Worm (Caenorhabditis elegans): ENCODE measurements around the gene hil-4.

hil-4 gene

DNA sequence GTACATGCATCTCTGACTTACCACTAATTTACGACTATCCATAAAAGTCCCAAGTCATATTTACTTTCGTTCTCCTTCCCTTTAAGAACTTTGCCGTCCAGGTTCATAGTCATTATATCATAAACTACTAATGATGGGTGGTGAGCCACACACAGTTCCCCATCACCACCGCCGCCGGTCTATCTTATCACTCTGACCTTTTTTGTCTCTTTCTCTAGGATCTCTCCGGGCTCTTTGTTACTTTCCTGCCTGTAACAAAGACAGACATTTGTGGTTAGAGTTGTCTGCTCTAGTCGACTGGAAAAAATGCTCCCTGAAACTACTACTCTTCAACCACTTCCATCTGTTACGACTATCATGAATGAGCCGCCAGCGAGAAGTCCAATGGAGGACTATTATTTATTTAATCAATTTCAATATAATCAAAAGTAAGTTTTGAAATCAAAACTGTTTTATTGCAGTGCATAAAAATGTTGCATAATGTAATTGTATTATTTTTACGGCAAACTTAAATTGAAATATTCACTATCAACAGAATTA lies 16.4 kb downstream of the hil-4 start, which contains the start of gene elt-7:
elt-7 (plus strand) TSS at position 263 of the 540 bp plus-strand sequence.
- peak; percentile 54 for TF ChIP-seq pqm-1 (tag; optimal IDR thresholded peaks at IDR 0.05)
- no peak for TF ChIP-seq R02D3.7 (tag; optimal IDR thresholded peaks at IDR 0.05)
- no peak for TF ChIP-seq nhr-25 (tag; optimal IDR thresholded peaks at IDR 0.05)
- peak; percentile 71 for TF ChIP-seq elt-2 (tag; optimal IDR thresholded peaks at IDR 0.05)

DNA sequence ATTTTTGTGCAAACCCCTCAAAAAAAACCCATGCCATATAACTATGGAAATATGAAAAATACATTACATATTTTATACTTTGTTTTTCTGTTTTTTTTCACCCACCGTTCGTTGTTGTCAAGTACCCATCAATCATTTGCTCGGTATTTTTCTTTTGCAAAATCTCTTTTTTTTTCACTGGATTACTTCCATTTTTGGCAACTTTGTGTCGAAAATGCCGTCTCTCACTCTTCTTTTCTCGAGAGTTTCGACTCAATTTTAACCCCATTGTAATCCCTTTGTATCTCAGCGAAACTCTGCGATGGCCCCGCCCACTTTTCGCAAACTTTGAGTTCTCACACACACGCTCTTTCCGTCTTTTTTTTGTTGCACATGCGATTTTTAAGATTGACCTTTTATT lies 21.0 kb downstream of the hil-4 start:
- TF ChIP-seq ama-1 (optimal IDR thresholded peaks at IDR 0.05), result no peak
- peak; percentile 23 for TF ChIP-seq nfya-1 (tag; optimal IDR thresholded peaks at IDR 0.05; ENCODE audit: insufficient read depth)
- peak; percentile 38 for TF ChIP-seq lin-39 (tag; optimal IDR thresholded peaks at IDR 0.05)

DNA sequence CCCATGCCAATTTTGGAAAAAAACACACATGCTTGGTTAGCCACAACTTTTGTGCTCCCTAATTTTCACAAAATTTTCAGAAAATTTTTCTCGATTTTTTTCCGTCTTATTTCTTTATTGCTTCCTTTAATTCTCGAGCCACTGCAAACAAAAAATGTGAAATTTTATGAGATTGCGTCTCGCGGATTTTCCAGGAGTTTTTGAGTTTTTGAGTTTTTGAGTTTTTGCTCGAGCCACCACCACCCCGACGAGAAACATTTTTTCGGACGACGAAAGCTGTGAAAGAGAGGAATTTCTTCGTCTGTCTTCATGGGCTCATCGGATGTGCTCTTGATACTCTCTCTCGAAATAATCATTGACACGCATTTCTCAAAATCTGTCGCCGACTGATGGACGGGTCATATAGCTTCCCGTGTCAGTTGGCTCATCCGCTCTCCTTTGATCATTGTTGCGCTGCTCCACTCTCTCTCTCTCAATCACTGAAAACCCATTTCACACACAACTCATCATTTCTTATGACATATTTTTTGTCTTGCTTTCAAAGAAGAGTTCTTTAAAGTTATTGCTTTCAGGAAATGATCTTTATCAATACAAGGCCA lies 23.4 kb downstream of the hil-4 start, which contains the start of gene C18G1.1:
C18G1.1 (plus strand) TSS at position 573 of the 599 bp plus-strand sequence.
- TF ChIP-seq ceh-28 (tag; optimal IDR thresholded peaks at IDR 0.05) (no peak), egl-5 (tag; optimal IDR thresholded peaks at IDR 0.05) (peak; percentile 37)

DNA sequence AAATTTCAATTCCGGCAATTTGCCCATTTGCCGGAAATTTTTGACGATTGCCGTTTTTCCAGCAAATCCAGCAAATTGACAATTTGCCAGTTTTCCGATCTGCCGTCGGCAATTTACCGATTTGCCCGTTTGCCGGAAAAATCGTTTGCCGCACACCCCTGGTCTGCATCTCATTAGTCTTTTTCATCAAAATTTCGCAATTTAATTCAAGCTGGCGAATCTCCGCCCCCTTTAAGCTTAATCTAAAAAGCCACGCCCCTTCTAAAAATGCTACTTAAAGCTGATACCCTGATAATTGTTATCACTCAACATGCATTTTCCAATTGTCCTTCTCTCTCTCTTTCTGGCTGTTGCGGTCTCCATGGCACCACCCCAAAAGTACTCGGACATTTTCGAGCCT lies 29.2 kb downstream of the hil-4 start, which contains the start of gene Y60C6A.1:
Y60C6A.1 (plus strand) TSS at position 301 of the 400 bp plus-strand sequence.
- TF ChIP-seq zag-1 (tag; optimal IDR thresholded peaks at IDR 0.05) (no peak), lin-15B (tag; optimal IDR thresholded peaks at IDR 0.05) (no peak), nhr-76 (tag; optimal IDR thresholded peaks at IDR 0.05) (no peak), snpc-4 (tag; optimal IDR thresholded peaks at IDR 0.05) (no peak), aly-2 (tag; optimal IDR thresholded peaks at IDR 0.05) (no peak), nhr-23 (tag; optimal IDR thresholded peaks at IDR 0.05) (no peak), daf-12 (tag; optimal IDR thresholded peaks at IDR 0.05) (no peak), lsy-12 (tag; optimal IDR thresholded peaks at IDR 0.05) (no peak)

DNA sequence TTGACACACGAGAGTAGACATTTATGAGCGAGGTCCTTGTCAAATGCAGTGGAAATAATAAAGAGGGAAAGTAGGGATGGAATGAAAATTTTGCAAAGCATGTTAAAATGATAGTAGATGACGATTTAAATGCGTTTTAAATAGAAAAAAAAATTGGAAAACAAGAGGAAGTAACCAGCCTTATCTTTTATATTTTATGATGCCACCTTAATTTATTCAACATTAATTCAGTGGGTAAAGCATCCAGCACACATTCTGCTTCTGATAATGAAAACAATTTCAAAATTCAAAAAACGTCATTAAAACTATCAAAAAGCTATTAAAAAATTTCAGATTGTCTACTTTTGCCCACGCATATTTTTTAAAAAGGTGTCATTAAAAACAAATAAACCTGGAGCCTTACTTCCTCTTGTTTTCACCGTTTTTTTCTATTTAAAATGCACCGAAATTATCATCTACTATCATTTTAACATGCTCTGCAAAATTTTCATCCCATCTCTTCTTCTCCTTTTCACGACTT lies 31.3 kb downstream of the hil-4 start, which contains the start of the genes Y60C6A.2 and Y60C6A.3:
Y60C6A.2 (minus strand) TSS at position 101 of the 520 bp plus-strand sequence.
Y60C6A.3 (plus strand) TSS at position 470 of the 520 bp plus-strand sequence.
- TF ChIP-seq fkh-10 (GFP tag; optimal IDR thresholded peaks at IDR 0.05) (no peak), pqm-1 (tag; optimal IDR thresholded peaks at IDR 0.05) (no peak), egl-27 (tag; optimal IDR thresholded peaks at IDR 0.05) (no peak), nhr-25 (tag; optimal IDR thresholded peaks at IDR 0.05) (no peak), sea-2 (GFP tag; optimal IDR thresholded peaks at IDR 0.05) (no peak), ceh-28 (tag; optimal IDR thresholded peaks at IDR 0.05) (no peak), hmg-11 (tag; optimal IDR thresholded peaks at IDR 0.05) (no peak), zag-1 (tag; optimal IDR thresholded peaks at IDR 0.05) (no peak), elt-3 (tag; optimal IDR thresholded peaks at IDR 0.05) (no peak), elt-1 (tag; optimal IDR thresholded peaks at IDR 0.05) (no peak), nhr-76 (tag; optimal IDR thresholded peaks at IDR 0.05) (no peak), ceh-9 (tag; optimal IDR thresholded peaks at IDR 0.05) (no peak), nhr-28 (tag; optimal IDR thresholded peaks at IDR 0.05) (no peak), unc-62 (GFP tag; optimal IDR thresholded peaks at IDR 0.05) (no peak), daf-12 (tag; optimal IDR thresholded peaks at IDR 0.05) (no peak), snpc-4 (tag; optimal IDR thresholded peaks at IDR 0.05) (no peak), lin-15B (tag; optimal IDR thresholded peaks at IDR 0.05) (no peak), egl-5 (tag; optimal IDR thresholded peaks at IDR 0.05) (no peak), fos-1 (tag; optimal IDR thresholded peaks at IDR 0.05) (no peak), nhr-77 (tag; optimal IDR thresholded peaks at IDR 0.05) (no peak)

DNA sequence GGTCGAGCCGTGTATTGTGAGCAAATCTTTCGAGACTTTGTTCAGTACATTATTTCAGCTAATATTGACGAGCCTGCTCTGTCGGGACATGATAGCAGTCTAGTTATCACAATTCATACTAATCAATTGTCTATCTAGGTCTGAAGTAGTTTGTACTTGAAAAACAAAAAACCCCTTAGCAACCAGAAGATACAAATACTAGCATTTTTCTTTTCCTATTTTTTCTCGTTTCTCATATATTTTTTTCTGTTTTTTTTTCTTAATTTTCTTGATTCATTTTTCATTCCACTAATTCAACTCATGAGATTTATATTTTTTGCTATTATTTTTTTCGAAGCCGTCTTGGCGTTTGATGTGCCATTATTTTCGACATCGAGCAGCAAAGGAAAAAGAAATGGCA lies 33.1 kb downstream of the hil-4 start, which contains the start of gene R02F11.9:
R02F11.9 (plus strand) TSS at position 301 of the 400 bp plus-strand sequence.
- TF ChIP-seq sea-2 (GFP tag; optimal IDR thresholded peaks at IDR 0.05), result no peak

DNA sequence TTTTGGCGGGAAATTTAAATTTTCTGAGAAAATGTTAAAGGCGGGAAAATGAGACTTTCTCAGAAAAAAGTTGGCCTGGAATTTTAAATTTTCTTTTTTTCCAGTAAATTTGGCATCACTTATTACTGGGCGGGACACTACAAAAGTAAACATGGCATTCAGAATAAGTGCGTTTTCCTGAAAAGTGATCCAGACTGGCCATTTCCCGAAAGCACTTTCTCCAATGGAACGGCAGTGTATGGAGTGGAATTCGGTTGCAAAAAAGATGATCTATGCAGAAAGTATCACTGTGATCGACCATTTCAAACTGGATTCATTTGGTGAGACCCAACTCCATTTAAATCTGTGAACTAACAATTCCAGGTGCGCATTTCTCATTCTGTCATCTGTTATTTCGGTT lies 33.7 kb downstream of the hil-4 start:
- TF ChIP-seq nhr-77 (tag; optimal IDR thresholded peaks at IDR 0.05) (no peak), ZK546.5 (tag; optimal IDR thresholded peaks at IDR 0.05) (no peak), ama-1 (optimal IDR thresholded peaks at IDR 0.05) (no peak), nhr-237 (tag; optimal IDR thresholded peaks at IDR 0.05) (no peak), ztf-4 (tag; optimal IDR thresholded peaks at IDR 0.05) (no peak), tbx-2 (tag; optimal IDR thresholded peaks at IDR 0.05) (no peak), lsy-12 (tag; optimal IDR thresholded peaks at IDR 0.05) (no peak), mdl-1 (tag; optimal IDR thresholded peaks at IDR 0.05) (no peak), nhr-67 (tag; optimal IDR thresholded peaks at IDR 0.05) (no peak)

All from whole organism, L3 larva.